Fruit fly (Drosophila melanogaster) whole organism, pupa: ENCODE measurements around the gene CG32537.

Source experiments
- CG10348 ChIP-seq: fragments of 200-800 bp; sonication (Bioruptor generic); IDR thresholded peaks from 2 replicates; pipeline ENCODE4 v1.3.6; 2022; ENCODE audit warnings: missing biosample characterization, missing genetic modification characterization
- CG13204 ChIP-seq: fragments of 200-800 bp; sonication (Bioruptor generic); optimal IDR thresholded peaks from 2 replicates; lab custom pipeline; 2018; ENCODE audit warnings: missing biosample characterization, mild to moderate bottlenecking, missing genetic modification characterization, moderate library complexity
- CG14655 ChIP-seq: fragments of 200-800 bp; sonication (Bioruptor generic); optimal IDR thresholded peaks from 3 replicates; lab custom pipeline; 2017; ENCODE audit warnings: mild to moderate bottlenecking, missing biosample characterization, missing genetic modification reagents, missing genetic modification characterization
- CG15710 ChIP-seq: fragments of 200-800 bp; sonication (Bioruptor generic); optimal IDR thresholded peaks from 2 replicates; lab custom pipeline; 2018; ENCODE audit warnings: missing biosample characterization, mild to moderate bottlenecking, missing genetic modification characterization, moderate library complexity
- CG4496 ChIP-seq: fragments of 200-800 bp; sonication (Bioruptor generic); IDR thresholded peaks from 3 replicates; pipeline ENCODE4 v1.3.6; 2022; ENCODE audit warnings: missing biosample characterization, missing genetic modification characterization
- CG8159 ChIP-seq: fragments of 200-800 bp; sonication (Bioruptor generic); optimal IDR thresholded peaks from 3 replicates; lab custom pipeline; 2018; ENCODE audit warnings: missing biosample characterization, mild to moderate bottlenecking, missing genetic modification characterization, moderate library complexity
- CG9948 ChIP-seq: fragments of 200-800 bp; sonication (Bioruptor generic); optimal IDR thresholded peaks from 2 replicates; lab custom pipeline; 2018; ENCODE audit warnings: missing biosample characterization, mild to moderate bottlenecking, missing genetic modification characterization, moderate library complexity
- D1 ChIP-seq: fragments of 200-800 bp; sonication (Bioruptor generic); optimal IDR thresholded peaks from 2 replicates; lab custom pipeline; 2018; ENCODE audit warnings: missing biosample characterization, mild to moderate bottlenecking, missing genetic modification characterization, moderate library complexity
- EcR ChIP-seq: fragments of 200-800 bp; sonication (Bioruptor generic); optimal IDR thresholded peaks from 3 replicates; lab custom pipeline; 2019; ENCODE audit warnings: missing biosample characterization, missing genetic modification characterization, mild to moderate bottlenecking, moderate library complexity, missing genetic modification reagents
- Ets98B ChIP-seq: fragments of 200-800 bp; sonication (Bioruptor generic); IDR thresholded peaks from 2 replicates; pipeline ENCODE4 v1.3.6; 2022; ENCODE audit warnings: missing biosample characterization, missing genetic modification characterization
- Pif1A ChIP-seq: fragments of 200-800 bp; sonication (Bioruptor generic); optimal IDR thresholded peaks from 3 replicates; lab custom pipeline; 2016; ENCODE audit warnings: missing biosample characterization, missing genetic modification characterization
- Snoo ChIP-seq: fragments of 200-800 bp; sonication (Bioruptor generic); optimal IDR thresholded peaks from 3 replicates; lab custom pipeline; 2017; ENCODE audit warnings: missing biosample characterization, mild to moderate bottlenecking, missing genetic modification characterization, inconsistent platforms
- fd96Ca ChIP-seq: fragments of 200-800 bp; sonication (Bioruptor generic); IDR thresholded peaks from 3 replicates; pipeline ENCODE4 v1.3.6; 2022; ENCODE audit warnings: missing biosample characterization, missing genetic modification characterization
- rn ChIP-seq: fragments of 200-800 bp; sonication (Bioruptor generic); IDR thresholded peaks from 2 replicates; pipeline ENCODE4 v1.3.6; 2022; ENCODE audit warnings: missing biosample characterization, missing genetic modification characterization

- TF ChIP-seq CG14655 (GFP tag; lab: Kevin White, UChicago) (peak; percentile 10), CG15710 (tag; lab: Kevin White, UChicago) (no peak), Ets98B (GFP tag; lab: Robert Waterston, UW) (no peak), CG4496 (peak; percentile 21; the same call in 1 of the 3 replicates), Snoo (tag; lab: Kevin White, UChicago) (no peak), CG13204 (peak; percentile 63), CG8159 (tag; lab: Kevin White, UChicago) (no peak), CG9948 (tag; lab: Kevin White, UChicago) (no peak), fd96Ca (no peak), Pif1A (GFP tag; lab: Kevin White, UChicago) (peak; percentile 18), D1 (tag; lab: Kevin White, UChicago) (no peak), EcR (GFP tag; lab: Kevin White, UChicago) (peak; percentile 85), rn (GFP tag; lab: Robert Waterston, UW) (no peak), CG10348 (no peak)
These were observed 38.2 kb upstream of the CG32537 start for dm6 chrX:19314283-19315178.
